Fruit fly (Drosophila melanogaster): Measurements from ENCODE around the gene CG14974.

CG14974 gene

dm6 chr3L:3634107-3634737 is 13.4 kb upstream of the CG14974 start:
- TF ChIP-seq CTCF (optimal IDR thresholded peaks at IDR 0.05), result no peak
- no peak for TF ChIP-seq CG8478 (optimal IDR thresholded peaks at IDR 0.05)

- TF ChIP-seq CG8478 (optimal IDR thresholded peaks at IDR 0.05) (no peak), CTCF (optimal IDR thresholded peaks at IDR 0.05) (no peak)
These were observed 11.8 kb upstream of the CG14974 start for dm6 chr3L:3632500-3633183.

dm6 chr3L:3626069-3626468 is 5.2 kb upstream of the CG14974 start, which contains the start of gene dar1:
dar1 (plus strand) TSS chr3L:3626352.
- TF ChIP-seq CTCF (optimal IDR thresholded peaks at IDR 0.05) (no peak), CG8478 (optimal IDR thresholded peaks at IDR 0.05) (no peak)

dm6 chr3L:3624876-3625275 is 4.0 kb upstream of the CG14974 start:
- TF ChIP-seq CTCF (optimal IDR thresholded peaks at IDR 0.05), result no peak

dm6 chr3L:3617252-3617651 is 3.6 kb downstream of the CG14974 start:
- TF ChIP-seq CG8478 (optimal IDR thresholded peaks at IDR 0.05) (no peak), CTCF (optimal IDR thresholded peaks at IDR 0.05) (no peak)

dm6 chr3L:3616344-3616743 is 4.5 kb downstream of the CG14974 start:
- TF ChIP-seq CTCF (optimal IDR thresholded peaks at IDR 0.05) (peak; percentile 96 to 99), CG8478 (optimal IDR thresholded peaks at IDR 0.05) (no peak)

dm6 chr3L:3615082-3615481 is 5.8 kb downstream of the CG14974 start, which contains the start of gene CG10357:
CG10357 (plus strand) TSS chr3L:3615382.
- TF ChIP-seq CG8478 (optimal IDR thresholded peaks at IDR 0.05), result no peak
- TF ChIP-seq CTCF (optimal IDR thresholded peaks at IDR 0.05), result no peak

dm6 chr3L:3612582-3613285 is 8.1 kb downstream of the CG14974 start:
- no peak for TF ChIP-seq CTCF (optimal IDR thresholded peaks at IDR 0.05)
- TF ChIP-seq CG8478 (optimal IDR thresholded peaks at IDR 0.05), result no peak

- TF ChIP-seq CTCF (optimal IDR thresholded peaks at IDR 0.05) (no peak), CG8478 (optimal IDR thresholded peaks at IDR 0.05) (no peak)
These were observed 8.9 kb downstream of the CG14974 start, which contains the start of gene CG10359 for dm6 chr3L:3611892-3612291. CG10359 (plus strand) TSS chr3L:3612192.

dm6 chr3L:3606986-3607385 is 13.8 kb downstream of the CG14974 start:
- TF ChIP-seq CTCF (optimal IDR thresholded peaks at IDR 0.05) (no peak), CG8478 (optimal IDR thresholded peaks at IDR 0.05) (no peak)

- peak; percentile 72 to 73 for TF ChIP-seq CTCF (optimal IDR thresholded peaks at IDR 0.05)
- TF ChIP-seq CG8478 (optimal IDR thresholded peaks at IDR 0.05), result no peak
These were observed 24.5 kb downstream of the CG14974 start for dm6 chr3L:3596346-3596745.

dm6 chr3L:3593558-3593957 is 27.3 kb downstream of the CG14974 start:
- TF ChIP-seq CG8478 (optimal IDR thresholded peaks at IDR 0.05) (no peak), CTCF (optimal IDR thresholded peaks at IDR 0.05) (no peak)

dm6 chr3L:3570617-3571016 is 50.2 kb downstream of the CG14974 start:
- TF ChIP-seq CG8478 (optimal IDR thresholded peaks at IDR 0.05) (no peak), CTCF (optimal IDR thresholded peaks at IDR 0.05) (no peak)

Measured in S2 (cell line).